Worm (Caenorhabditis elegans) whole organism, L1 larva: Measurements from ENCODE around the gene nduf-2.2.

Experiments
- C04F5.9 ChIP-seq: sonication (generic microtip); optimal IDR thresholded peaks from 2 replicates; lab custom pipeline; 2016; ENCODE audit warnings: missing genetic modification characterization, missing compliant biosample characterization
- F16B12.6 ChIP-seq: fragments of 150-350 bp; optimal IDR thresholded peaks from 2 replicates; lab custom pipeline; 2014; ENCODE audit warnings: missing biosample characterization, missing genetic modification characterization
- aha-1 ChIP-seq: fragments of 150-350 bp; optimal IDR thresholded peaks from 2 replicates; lab custom pipeline; 2014; ENCODE audit warnings: missing biosample characterization, missing genetic modification characterization
- alr-1 ChIP-seq: fragments of 200-800 bp; sonication (Bioruptor generic); optimal IDR thresholded peaks from 2 replicates; lab custom pipeline; 2018; ENCODE audit warnings: borderline replicate concordance, mild to moderate bottlenecking, missing genetic modification characterization, missing compliant biosample characterization
- aly-2 ChIP-seq: fragments of 150-350 bp; optimal IDR thresholded peaks from 2 replicates; lab custom pipeline; 2014; ENCODE audit warnings: missing biosample characterization, missing genetic modification characterization
- blmp-1 ChIP-seq: fragments of 150-350 bp; optimal IDR thresholded peaks from 2 replicates; lab custom pipeline; 2014; ENCODE audit warnings: missing biosample characterization, missing genetic modification characterization
- ceh-63 ChIP-seq: fragments of 200-800 bp; sonication (Bioruptor generic); optimal IDR thresholded peaks from 2 replicates; lab custom pipeline; 2018; ENCODE audit warnings: mild to moderate bottlenecking, missing genetic modification characterization, missing compliant biosample characterization
- ceh-8 ChIP-seq: fragments of 200-800 bp; sonication (Bioruptor generic); optimal IDR thresholded peaks from 2 replicates; lab custom pipeline; 2018; ENCODE audit warnings: mild to moderate bottlenecking, missing genetic modification characterization, moderate library complexity, missing compliant biosample characterization
- ceh-82 ChIP-seq, 3 experiments: fragments of 150-350 bp in 1 of 3; sonication (generic microtip) in 2 of 3; optimal IDR thresholded peaks; 2 replicates each; lab custom pipeline; 2014 to 2017; ENCODE audit warnings: missing biosample characterization in 3 of 3, missing genetic modification characterization in 3 of 3
- ceh-88 ChIP-seq: fragments of 200-800 bp; sonication (Bioruptor generic); IDR thresholded peaks from 2 replicates; pipeline ENCODE4 v1.3.6; 2022; ENCODE audit warnings: missing genetic modification characterization, missing compliant biosample characterization
- ces-1 ChIP-seq: fragments of 150-350 bp; optimal IDR thresholded peaks from 2 replicates; lab custom pipeline; 2014; ENCODE audit warnings: missing biosample characterization, missing genetic modification reagents, missing genetic modification characterization
- efl-1 ChIP-seq, 4 experiments: fragments of 150-350 bp; optimal IDR thresholded peaks in 3 of 4; peaks in 1 of 4; 1 replicate in 1 of 4; 2 replicates in 3 of 4; lab custom pipeline; 2014; ENCODE audit warnings: missing biosample characterization in 2 of 4, missing genetic modification characterization in 2 of 4, missing genetic modification reagents in 2 of 4
- egl-13 ChIP-seq: sonication (generic microtip); optimal IDR thresholded peaks from 2 replicates; lab custom pipeline; 2016; ENCODE audit warnings: missing genotype, missing genetic modification reagents, missing genetic modification characterization, missing compliant biosample characterization
- egl-27 ChIP-seq, 2 experiments: fragments of 150-350 bp in 1 of 2; sonication (generic microtip); optimal IDR thresholded peaks; 3 replicates each; lab custom pipeline; 2017 to 2018; ENCODE audit warnings: missing biosample characterization in 2 of 2, missing genetic modification characterization in 2 of 2, missing genetic modification reagents in 2 of 2
- elt-3 ChIP-seq, 6 experiments: fragments of 150-350 bp in 1 of 6; sonication (generic microtip); optimal IDR thresholded peaks; 2 replicates each; lab custom pipeline; 2017 to 2018; ENCODE audit warnings: missing biosample characterization in 6 of 6, missing genetic modification characterization in 6 of 6, inconsistent platforms in 1 of 6
- fkh-10 ChIP-seq: sonication (generic microtip); optimal IDR thresholded peaks from 2 replicates; lab custom pipeline; 2017; ENCODE audit warnings: missing biosample characterization, missing genetic modification reagents, missing genetic modification characterization
- fkh-8 ChIP-seq: sonication (generic microtip); optimal IDR thresholded peaks from 2 replicates; lab custom pipeline; 2016; ENCODE audit warnings: mild to moderate bottlenecking, missing genetic modification characterization, missing compliant biosample characterization
- fos-1 ChIP-seq: fragments of 150-350 bp; optimal IDR thresholded peaks from 2 replicates; lab custom pipeline; 2014; ENCODE audit warnings: missing biosample characterization, missing genetic modification characterization
- grh-1 ChIP-seq: fragments of 200-800 bp; sonication (Bioruptor generic); IDR thresholded peaks from 2 replicates; pipeline ENCODE4 v1.3.6; 2022; ENCODE audit warnings: missing genetic modification reagents, missing genetic modification characterization, missing compliant biosample characterization
- hlh-17 ChIP-seq: fragments of 200-800 bp; sonication (Bioruptor generic); optimal IDR thresholded peaks from 2 replicates; lab custom pipeline; 2018; ENCODE audit warnings: missing genetic modification characterization, mild to moderate bottlenecking, missing compliant biosample characterization, moderate library complexity, borderline replicate concordance
- hpl-2 ChIP-seq: fragments of 150-350 bp; optimal IDR thresholded peaks from 2 replicates; lab custom pipeline; 2014; ENCODE audit warnings: missing biosample characterization, missing genetic modification reagents, missing genetic modification characterization
- irx-1 ChIP-seq: sonication (generic microtip); optimal IDR thresholded peaks from 2 replicates; lab custom pipeline; 2016; ENCODE audit warnings: missing genetic modification characterization, missing compliant biosample characterization
- isw-1 ChIP-seq: fragments of 200-800 bp; sonication (Bioruptor generic); IDR thresholded peaks from 2 replicates; pipeline ENCODE4 v1.3.6; 2022; ENCODE audit warnings: missing genetic modification characterization, missing compliant biosample characterization
- jun-1 ChIP-seq: fragments of 150-350 bp; optimal IDR thresholded peaks from 2 replicates; lab custom pipeline; 2014; ENCODE audit warnings: missing biosample characterization, missing genetic modification reagents, missing genetic modification characterization
- lin-14 ChIP-seq: fragments of 200-800 bp; sonication (Bioruptor generic); optimal IDR thresholded peaks from 2 replicates; lab custom pipeline; 2018; ENCODE audit warnings: mild to moderate bottlenecking, missing genetic modification characterization, moderate library complexity, missing compliant biosample characterization
- lin-39 ChIP-seq: fragments of 150-350 bp; optimal IDR thresholded peaks from 2 replicates; lab custom pipeline; 2014; ENCODE audit warnings: missing biosample characterization, missing genetic modification reagents, missing genetic modification characterization
- lsy-2 ChIP-seq, 2 experiments: fragments of 150-350 bp; optimal IDR thresholded peaks; 2 replicates each; lab custom pipeline; 2014; ENCODE audit warnings: missing biosample characterization in 2 of 2, missing genetic modification characterization in 2 of 2
- mab-9 ChIP-seq: fragments of 200-800 bp; sonication (Bioruptor generic); IDR thresholded peaks from 2 replicates; pipeline ENCODE4 v1.3.6; 2022; ENCODE audit warnings: missing genetic modification reagents, missing genetic modification characterization, missing compliant biosample characterization
- mdl-1 ChIP-seq, 2 experiments: fragments of 150-350 bp; optimal IDR thresholded peaks; 2 replicates each; lab custom pipeline; 2014 to 2017; ENCODE audit warnings: missing biosample characterization in 2 of 2, missing genetic modification characterization in 2 of 2, inconsistent platforms in 1 of 2
- mef-2 ChIP-seq: fragments of 150-350 bp; optimal IDR thresholded peaks from 2 replicates; lab custom pipeline; 2014; ENCODE audit warnings: missing biosample characterization, missing genetic modification characterization
- mep-1 ChIP-seq: fragments of 150-350 bp; optimal IDR thresholded peaks from 2 replicates; lab custom pipeline; 2014; ENCODE audit warnings: missing biosample characterization, missing genetic modification characterization
- nhr-20 ChIP-seq: sonication (generic microtip); optimal IDR thresholded peaks from 2 replicates; lab custom pipeline; 2016; ENCODE audit warnings: mild to moderate bottlenecking, missing genetic modification characterization, missing compliant biosample characterization
- nhr-237 ChIP-seq: fragments of 150-350 bp; optimal IDR thresholded peaks from 2 replicates; lab custom pipeline; 2014; ENCODE audit warnings: missing biosample characterization, missing genetic modification characterization
- nhr-47 ChIP-seq: sonication (generic microtip); optimal IDR thresholded peaks from 2 replicates; lab custom pipeline; 2016; ENCODE audit warnings: mild to moderate bottlenecking, missing genetic modification characterization, moderate library complexity, missing compliant biosample characterization
- nhr-71 ChIP-seq: sonication (generic microtip); optimal IDR thresholded peaks from 2 replicates; lab custom pipeline; 2016; ENCODE audit warnings: mild to moderate bottlenecking, missing genetic modification characterization, moderate library complexity, missing compliant biosample characterization
- nhr-76 ChIP-seq: sonication (generic microtip); optimal IDR thresholded peaks from 2 replicates; lab custom pipeline; 2017; ENCODE audit warnings: missing biosample characterization, missing genetic modification characterization
- nhr-90 ChIP-seq: sonication (generic microtip); optimal IDR thresholded peaks from 2 replicates; lab custom pipeline; 2016; ENCODE audit warnings: mild to moderate bottlenecking, missing genetic modification characterization, missing compliant biosample characterization; ENCODE audit not compliant: poor library complexity
- pag-3 ChIP-seq: sonication (generic microtip); optimal IDR thresholded peaks from 2 replicates; lab custom pipeline; 2017; ENCODE audit warnings: missing genetic modification characterization, mild to moderate bottlenecking, missing compliant biosample characterization, antibody characterized with exemption, borderline replicate concordance; ENCODE audit not compliant: insufficient read depth
- pax-3 ChIP-seq: fragments of 200-800 bp; sonication (Bioruptor generic); optimal IDR thresholded peaks from 2 replicates; lab custom pipeline; 2018; ENCODE audit warnings: mild to moderate bottlenecking, missing genetic modification characterization, moderate library complexity, missing compliant biosample characterization
- snpc-4 ChIP-seq: fragments of 150-350 bp; optimal IDR thresholded peaks from 2 replicates; lab custom pipeline; 2014; ENCODE audit warnings: missing biosample characterization, missing genetic modification characterization
- snu-23 ChIP-seq: sonication (generic microtip); optimal IDR thresholded peaks from 2 replicates; lab custom pipeline; 2016; ENCODE audit warnings: missing genetic modification characterization, missing compliant biosample characterization
- sup-37 ChIP-seq: fragments of 200-800 bp; sonication (Bioruptor generic); optimal IDR thresholded peaks from 2 replicates; lab custom pipeline; 2018; ENCODE audit warnings: mild to moderate bottlenecking, missing genetic modification characterization, missing compliant biosample characterization
- swsn-7 ChIP-seq: sonication (generic microtip); optimal IDR thresholded peaks from 2 replicates; lab custom pipeline; 2016; ENCODE audit warnings: missing genetic modification characterization, missing compliant biosample characterization
- tlp-1 ChIP-seq: fragments of 150-350 bp; optimal IDR thresholded peaks from 2 replicates; lab custom pipeline; 2014; ENCODE audit warnings: missing biosample characterization, missing genetic modification characterization
- unc-130 ChIP-seq: fragments of 150-350 bp; optimal IDR thresholded peaks from 2 replicates; lab custom pipeline; 2017; ENCODE audit warnings: missing biosample characterization, missing genetic modification characterization, inconsistent platforms
- unc-30 ChIP-seq: sonication (generic microtip); optimal IDR thresholded peaks from 2 replicates; lab custom pipeline; 2017; ENCODE audit warnings: missing biosample characterization, missing genetic modification characterization
- unc-62 ChIP-seq: fragments of 150-350 bp; optimal IDR thresholded peaks from 2 replicates; lab custom pipeline; 2014; ENCODE audit warnings: missing biosample characterization, missing genetic modification reagents, missing genetic modification characterization
- unc-98 ChIP-seq: fragments of 200-800 bp; sonication (Bioruptor generic); IDR thresholded peaks from 2 replicates; pipeline ENCODE4 v1.3.6; 2022; ENCODE audit warnings: missing genetic modification characterization, missing compliant biosample characterization
- vab-15 ChIP-seq: sonication (generic microtip); optimal IDR thresholded peaks from 2 replicates; lab custom pipeline; 2017; ENCODE audit warnings: missing genotype, mild to moderate bottlenecking, missing genetic modification characterization, missing compliant biosample characterization
- zag-1 ChIP-seq: fragments of 150-350 bp; optimal IDR thresholded peaks from 2 replicates; lab custom pipeline; 2014; ENCODE audit warnings: missing biosample characterization, missing genetic modification characterization
- zip-4 ChIP-seq: fragments of 200-800 bp; sonication (Bioruptor generic); optimal IDR thresholded peaks from 2 replicates; lab custom pipeline; 2018; ENCODE audit warnings: mild to moderate bottlenecking, missing genetic modification characterization, moderate library complexity, missing compliant biosample characterization
- ztf-4 ChIP-seq: fragments of 150-350 bp; optimal IDR thresholded peaks from 2 replicates; lab custom pipeline; 2014; ENCODE audit warnings: missing biosample characterization, missing genetic modification characterization

Gene nduf-2.2

ce11 chrIII:6453665-6454064, 11.4 kb upstream of the nduf-2.2 start (continued):
- TF ChIP-seq ceh-88 (peak; percentile 51; the same call in 1 of the 2 replicates), mef-2 (tag; lab: Kevin White, UChicago) (peak; percentile 7), nhr-237 (tag; lab: Kevin White, UChicago) (no peak), ceh-8 (GFP tag; lab: Kevin White, UChicago) (no peak), grh-1 (GFP tag; lab: Robert Waterston, UW) (no peak), pax-3 (tag; lab: Kevin White, UChicago) (no peak), aha-1 (tag; lab: Kevin White, UChicago) (no peak), vab-15 (tag; lab: Kevin White, UChicago) (no peak), hlh-17 (GFP tag; lab: Kevin White, UChicago) (no peak), zag-1 (tag; lab: Kevin White, UChicago) (peak; percentile 11), nhr-71 (tag; lab: Kevin White, UChicago) (peak; percentile 85), irx-1 (tag; lab: Kevin White, UChicago) (no peak), tlp-1 (no peak), efl-1 (optimal IDR thresholded peaks at IDR 0.05; lab: Kevin White, UChicago) (peak; percentile 84 to 89), efl-1 (GFP tag; optimal IDR thresholded peaks at IDR 0.05 in 1 of 2; lab: Kevin White, UChicago) (peak; percentile 72 to 97), isw-1 (GFP tag; lab: Robert Waterston, UW) (peak; percentile 46), C04F5.9 (tag; lab: Kevin White, UChicago) (no peak), F16B12.6 (tag; lab: Kevin White, UChicago) (peak; percentile 55), fos-1 (tag; lab: Kevin White, UChicago) (peak; percentile 70), hpl-2 (GFP tag; lab: Kevin White, UChicago) (peak; percentile 49), lsy-2 (tag; optimal IDR thresholded peaks at IDR 0.05; lab: Kevin White, UChicago) (peak; percentile 86 to 92), nhr-47 (tag; lab: Kevin White, UChicago) (peak; percentile 65), swsn-7 (tag; lab: Kevin White, UChicago) (peak; percentile 75), unc-98 (GFP tag; lab: Robert Waterston, UW) (no peak), mep-1 (tag; lab: Kevin White, UChicago) (peak; percentile 49), blmp-1 (tag; lab: Kevin White, UChicago) (peak; percentile 93), lin-14 (GFP tag; lab: Kevin White, UChicago) (peak; percentile 92), ces-1 (GFP tag; lab: Kevin White, UChicago) (no peak), sup-37 (GFP tag; lab: Kevin White, UChicago) (no peak), nhr-90 (tag; lab: Kevin White, UChicago) (peak; percentile 30), mab-9 (GFP tag; lab: Robert Waterston, UW) (no peak), ceh-63 (GFP tag; lab: Kevin White, UChicago) (no peak), aly-2 (peak; percentile 43), lin-39 (tag; lab: Kevin White, UChicago) (no peak), unc-30 (tag; lab: Kevin White, UChicago) (no peak), snu-23 (GFP tag; lab: Kevin White, UChicago) (peak; percentile 86), elt-3 (tag; optimal IDR thresholded peaks at IDR 0.05; lab: Kevin White, UChicago) (peak in 3 of 6 experiments; percentile 18 to 74 (median 60)), egl-27 (tag; optimal IDR thresholded peaks at IDR 0.05; lab: Kevin White, UChicago) (no peak), nhr-76 (tag; lab: Kevin White, UChicago) (no peak), egl-13 (tag; lab: Kevin White, UChicago) (no peak), nhr-20 (tag; lab: Kevin White, UChicago) (peak; percentile 77), mdl-1 (tag; optimal IDR thresholded peaks at IDR 0.05; lab: Kevin White, UChicago) (peak in 1 of 2 experiments; percentile 58), fkh-8 (tag; lab: Kevin White, UChicago) (peak; percentile 75), zip-4 (GFP tag; lab: Kevin White, UChicago) (no peak), ceh-82 (tag; optimal IDR thresholded peaks at IDR 0.05; lab: Kevin White, UChicago) (peak; percentile 50 to 88 (median 73)), unc-62 (GFP tag; lab: Kevin White, UChicago) (no peak), alr-1 (tag; lab: Kevin White, UChicago) (no peak), fkh-10 (GFP tag; lab: Kevin White, UChicago) (peak; percentile 18), unc-130 (tag; lab: Kevin White, UChicago) (no peak), jun-1 (peak; percentile 56), snpc-4 (tag; lab: Kevin White, UChicago) (no peak), ztf-4 (tag; lab: Kevin White, UChicago) (peak; percentile 66), pag-3 (no peak)
